Fruit fly (Drosophila melanogaster): Measurements from ENCODE around the gene CG7420.

- TF ChIP-seq btn (GFP tag; optimal IDR thresholded peaks at IDR 0.05) (no peak), Adf1 (GFP tag; IDR thresholded peaks at IDR 0.05) (no peak), CG2116 (GFP tag; optimal IDR thresholded peaks at IDR 0.05) (no peak), CG17385 (GFP tag; optimal IDR thresholded peaks at IDR 0.05) (no peak), lola (GFP tag; optimal IDR thresholded peaks at IDR 0.05) (no peak), Fer2 (tag; optimal IDR thresholded peaks at IDR 0.05) (no peak)
These were observed 47.2 kb downstream of the CG7420 start for dm6 chr2L:1455498-1455897.

All from whole organism, embryonic.